Worm (Caenorhabditis elegans) whole organism, L1 larva: ENCODE data around the gene F46G10.4.

Source experiments
- ama-1 ChIP-seq: fragments of 150-350 bp; optimal IDR thresholded peaks from 2 replicates; lab custom pipeline; 2014
- lin-13 ChIP-seq: fragments of 150-350 bp; optimal IDR thresholded peaks from 2 replicates; lab custom pipeline; 2014; ENCODE audit warnings: missing biosample characterization, missing genetic modification reagents, missing genetic modification characterization
- lsy-2 ChIP-seq, 2 experiments: fragments of 150-350 bp; optimal IDR thresholded peaks; 2 replicates each; lab custom pipeline; 2014; ENCODE audit warnings: missing biosample characterization in 2 of 2, missing genetic modification characterization in 2 of 2
- nhr-12 ChIP-seq: sonication (generic microtip); optimal IDR thresholded peaks from 2 replicates; lab custom pipeline; 2017; ENCODE audit warnings: missing biosample characterization, missing genetic modification characterization
- nhr-28 ChIP-seq: fragments of 150-350 bp; optimal IDR thresholded peaks from 2 replicates; lab custom pipeline; 2014; ENCODE audit warnings: missing biosample characterization, missing genetic modification characterization
- nhr-77 ChIP-seq: fragments of 150-350 bp; optimal IDR thresholded peaks from 2 replicates; lab custom pipeline; 2014; ENCODE audit warnings: missing biosample characterization, missing genetic modification characterization
- snpc-4 ChIP-seq: fragments of 150-350 bp; optimal IDR thresholded peaks from 2 replicates; lab custom pipeline; 2014; ENCODE audit warnings: missing biosample characterization, missing genetic modification characterization

DNA sequence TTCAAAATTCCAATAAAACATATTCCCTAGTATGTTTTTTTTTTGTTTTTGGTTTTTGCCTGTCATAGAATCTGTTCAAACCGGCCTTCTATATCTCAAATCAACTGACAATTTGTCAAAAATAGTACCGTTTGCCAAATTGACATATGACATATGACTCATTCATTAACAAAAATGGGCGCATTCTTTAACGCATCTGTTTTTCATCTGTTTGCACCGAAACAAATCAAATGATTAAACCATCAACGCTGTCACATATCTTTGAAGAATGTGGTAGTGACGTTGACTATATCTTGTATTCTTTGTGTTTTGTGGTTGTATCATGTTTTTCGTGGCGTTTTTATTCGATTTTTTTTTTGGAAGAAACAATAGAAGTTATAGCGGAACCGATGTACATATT is 18.8 kb upstream of the F46G10.4 start:
- TF ChIP-seq nhr-77 (tag; lab: Kevin White, UChicago) = no peak
- TF ChIP-seq ama-1 = no peak
- no peak for TF ChIP-seq lin-13
- no peak for TF ChIP-seq nhr-12 (tag; lab: Kevin White, UChicago)
- TF ChIP-seq nhr-28 (tag; lab: Kevin White, UChicago) = no peak
- no peak for TF ChIP-seq lsy-2 (tag; optimal IDR thresholded peaks at IDR 0.05; lab: Kevin White, UChicago)
- TF ChIP-seq snpc-4 (tag; lab: Kevin White, UChicago) = no peak
